Worm (Caenorhabditis elegans) whole organism, mixed stage, embryonic: ENCODE data around the gene coa-7.

Experiments used
- M03D4.4 ChIP-seq: sonication (generic microtip); optimal IDR thresholded peaks from 2 replicates; lab custom pipeline; 2017; ENCODE audit warnings: mild to moderate bottlenecking, missing genetic modification characterization, missing compliant biosample characterization
- bed-3 ChIP-seq: fragments of 200-800 bp; sonication (Bioruptor generic); optimal IDR thresholded peaks from 3 replicates; lab custom pipeline; 2018; ENCODE audit warnings: mild to moderate bottlenecking, missing genetic modification characterization, moderate library complexity, missing compliant biosample characterization
- ceh-39 ChIP-seq: fragments of 150-350 bp; optimal IDR thresholded peaks from 2 replicates; lab custom pipeline; 2014; ENCODE audit warnings: missing biosample characterization, missing genetic modification characterization
- ceh-43 ChIP-seq: fragments of 200-800 bp; sonication (Bioruptor generic); optimal IDR thresholded peaks from 2 replicates; lab custom pipeline; 2018; ENCODE audit warnings: mild to moderate bottlenecking, missing genetic modification characterization, moderate library complexity, missing compliant biosample characterization
- ces-1 ChIP-seq: fragments of 150-350 bp; optimal IDR thresholded peaks from 2 replicates; lab custom pipeline; 2014; ENCODE audit warnings: missing biosample characterization, missing genetic modification reagents, missing genetic modification characterization
- cnd-1 ChIP-seq: fragments of 200-800 bp; sonication (Bioruptor generic); optimal IDR thresholded peaks from 2 replicates; lab custom pipeline; 2018; ENCODE audit warnings: mild to moderate bottlenecking, missing genetic modification characterization, missing compliant biosample characterization
- elt-3 ChIP-seq: fragments of 150-350 bp; optimal IDR thresholded peaks from 2 replicates; lab custom pipeline; 2014; ENCODE audit warnings: missing biosample characterization, missing genetic modification characterization
- ham-2 ChIP-seq: fragments of 200-800 bp; sonication (Bioruptor generic); optimal IDR thresholded peaks from 2 replicates; lab custom pipeline; 2018; ENCODE audit warnings: mild to moderate bottlenecking, missing genetic modification characterization, missing compliant biosample characterization
- hlh-1 ChIP-seq: fragments of 150-350 bp; optimal IDR thresholded peaks from 2 replicates; lab custom pipeline; 2014; ENCODE audit warnings: missing biosample characterization, missing genetic modification reagents, missing genetic modification characterization
- lin-13 ChIP-seq: fragments of 150-350 bp; optimal IDR thresholded peaks from 2 replicates; lab custom pipeline; 2014; ENCODE audit warnings: missing biosample characterization, missing genetic modification characterization
- lin-32 ChIP-seq: fragments of 200-800 bp; sonication (Bioruptor generic); optimal IDR thresholded peaks from 2 replicates; lab custom pipeline; 2018; ENCODE audit warnings: mild to moderate bottlenecking, missing genetic modification characterization, missing compliant biosample characterization
- mab-5 ChIP-seq: fragments of 150-350 bp; optimal IDR thresholded peaks from 2 replicates; lab custom pipeline; 2014; ENCODE audit warnings: missing biosample characterization, missing genetic modification characterization
- mep-1 ChIP-seq: fragments of 150-350 bp; optimal IDR thresholded peaks from 2 replicates; lab custom pipeline; 2017; ENCODE audit warnings: missing biosample characterization, missing genetic modification reagents, missing genetic modification characterization, inconsistent platforms
- mls-2 ChIP-seq: sonication (generic microtip); optimal IDR thresholded peaks from 2 replicates; lab custom pipeline; 2016; ENCODE audit warnings: mild to moderate bottlenecking, missing genetic modification characterization, moderate library complexity, missing compliant biosample characterization
- nhr-237 ChIP-seq: fragments of 150-350 bp; optimal IDR thresholded peaks from 2 replicates; lab custom pipeline; 2014; ENCODE audit warnings: missing biosample characterization, missing genetic modification characterization
- nhr-28 ChIP-seq: fragments of 150-350 bp; optimal IDR thresholded peaks from 2 replicates; lab custom pipeline; 2014; ENCODE audit warnings: missing biosample characterization, missing genetic modification characterization
- pha-4 ChIP-seq: fragments of 150-350 bp; optimal IDR thresholded peaks from 2 replicates; lab custom pipeline; 2018; ENCODE audit warnings: missing biosample characterization, missing genetic modification reagents, missing genetic modification characterization
- sem-2 ChIP-seq: fragments of 200-800 bp; sonication (Bioruptor generic); optimal IDR thresholded peaks from 2 replicates; lab custom pipeline; 2018; ENCODE audit warnings: mild to moderate bottlenecking, missing genetic modification characterization, missing compliant biosample characterization
- snpc-4 ChIP-seq: fragments of 150-350 bp; optimal IDR thresholded peaks from 2 replicates; lab custom pipeline; 2014; ENCODE audit warnings: missing biosample characterization, missing genetic modification characterization
- sptf-1 ChIP-seq: sonication (generic microtip); optimal IDR thresholded peaks from 2 replicates; lab custom pipeline; 2017; ENCODE audit warnings: mild to moderate bottlenecking, missing genetic modification characterization, moderate library complexity, missing compliant biosample characterization
- tbx-8 ChIP-seq: fragments of 200-800 bp; sonication (Bioruptor generic); optimal IDR thresholded peaks from 2 replicates; lab custom pipeline; 2018; ENCODE audit warnings: mild to moderate bottlenecking, missing genetic modification characterization, moderate library complexity, missing compliant biosample characterization
- unc-120 ChIP-seq: sonication (generic microtip); optimal IDR thresholded peaks from 2 replicates; lab custom pipeline; 2017; ENCODE audit warnings: missing genetic modification characterization, missing compliant biosample characterization; ENCODE audit not compliant: poor library complexity, severe bottlenecking
- unc-39 ChIP-seq: fragments of 150-350 bp; optimal IDR thresholded peaks from 2 replicates; lab custom pipeline; 2014; ENCODE audit warnings: missing biosample characterization, missing genetic modification characterization
- unc-62 ChIP-seq: fragments of 150-350 bp; optimal IDR thresholded peaks from 2 replicates; lab custom pipeline; 2014; ENCODE audit warnings: missing biosample characterization, missing genetic modification reagents, missing genetic modification characterization
- zip-8 ChIP-seq: fragments of 150-350 bp; optimal IDR thresholded peaks from 2 replicates; lab custom pipeline; 2014; ENCODE audit warnings: missing biosample characterization, missing genetic modification characterization

coa-7 gene

DNA sequence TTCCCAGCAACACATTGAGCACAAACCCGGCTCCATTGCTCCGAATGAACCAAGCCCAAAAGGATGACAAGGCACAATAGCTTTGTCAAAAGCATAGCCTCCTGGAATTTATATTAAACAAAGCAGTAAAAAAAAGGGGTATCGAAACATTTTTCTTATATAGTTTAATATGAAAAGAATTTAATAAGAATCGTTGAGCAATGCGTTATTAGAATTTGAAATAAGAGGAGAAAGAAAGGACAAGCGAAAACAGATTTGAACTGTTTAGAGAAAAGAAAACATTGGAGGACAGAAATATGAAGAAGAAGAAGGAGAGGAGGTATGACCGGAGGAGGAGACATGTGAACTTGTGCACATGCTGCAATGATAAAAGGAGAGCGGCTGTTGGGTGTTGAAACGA lies 34.2 kb upstream of the coa-7 start, which contains the start of gene C47D12.5:
Gene C47D12.5, minus strand, starts transcription at position 101 of the 400 bp plus-strand sequence.
- TF ChIP-seq lin-32: no peak
- TF ChIP-seq unc-39 (tag; lab: Kevin White, UChicago): no peak
- no peak for TF ChIP-seq hlh-1 (tag; lab: Kevin White, UChicago)
- TF ChIP-seq tbx-8 (GFP tag; lab: Kevin White, UChicago): no peak
- TF ChIP-seq ces-1: no peak
- TF ChIP-seq unc-120 (tag; lab: Kevin White, UChicago): no peak
- TF ChIP-seq unc-62 (GFP tag; lab: Kevin White, UChicago): no peak
- TF ChIP-seq lin-13 (tag; lab: Kevin White, UChicago): no peak
- no peak for TF ChIP-seq nhr-237 (tag; lab: Kevin White, UChicago)
- TF ChIP-seq bed-3 (GFP tag; lab: Kevin White, UChicago): no peak
- no peak for TF ChIP-seq sptf-1 (tag; lab: Kevin White, UChicago)
- no peak for TF ChIP-seq snpc-4 (tag; lab: Kevin White, UChicago)
- TF ChIP-seq mep-1 (tag; lab: Kevin White, UChicago): no peak
- TF ChIP-seq zip-8: no peak
- TF ChIP-seq pha-4 (tag; lab: Kevin White, UChicago): no peak
- TF ChIP-seq ceh-43 (GFP tag; lab: Kevin White, UChicago): no peak

- TF ChIP-seq ceh-39 (tag; lab: Kevin White, UChicago) (peak; percentile 1), mab-5 (tag; lab: Kevin White, UChicago) (no peak)
Observed at ce11 chrII:11681136-11681824, 30.3 kb upstream of the coa-7 start, which contains the start of the genes sfxn-1.4 and C47D12.4. TSS of gene sfxn-1.4 (minus strand) at chrII:11681236. TSS of gene C47D12.4 (plus strand) at chrII:11681774.

ce11 chrII:11680220-11680619 lies 29.3 kb upstream of the coa-7 start:
- TF ChIP-seq zip-8 (no peak), bed-3 (GFP tag; lab: Kevin White, UChicago) (no peak), nhr-28 (tag; lab: Kevin White, UChicago) (no peak), ces-1 (no peak), snpc-4 (tag; lab: Kevin White, UChicago) (no peak), mls-2 (no peak), M03D4.4 (tag; lab: Kevin White, UChicago) (no peak), sptf-1 (tag; lab: Kevin White, UChicago) (no peak)

ce11 chrII:11675877-11676473 lies 25.0 kb upstream of the coa-7 start, which contains the start of the genes trr-1 and C47D12.2:
TSS of gene trr-1 (minus strand) at chrII:11675927.
TSS of gene C47D12.2 (plus strand) at chrII:11676306.
- TF ChIP-seq lin-13 (tag; lab: Kevin White, UChicago) (peak; percentile 72), ceh-43 (GFP tag; lab: Kevin White, UChicago) (no peak), pha-4 (tag; lab: Kevin White, UChicago) (peak; percentile 49)

- TF ChIP-seq mab-5 (tag; lab: Kevin White, UChicago) (no peak), nhr-28 (tag; lab: Kevin White, UChicago) (no peak), cnd-1 (tag; lab: Kevin White, UChicago) (no peak), ham-2 (GFP tag; lab: Kevin White, UChicago) (no peak), elt-3 (tag; lab: Kevin White, UChicago) (no peak), sptf-1 (tag; lab: Kevin White, UChicago) (no peak), zip-8 (no peak), hlh-1 (tag; lab: Kevin White, UChicago) (no peak), unc-120 (tag; lab: Kevin White, UChicago) (no peak), unc-39 (tag; lab: Kevin White, UChicago) (no peak), sem-2 (GFP tag; lab: Kevin White, UChicago) (no peak), tbx-8 (GFP tag; lab: Kevin White, UChicago) (no peak)
Observed at ce11 chrII:11658854-11659253, 7.9 kb upstream of the coa-7 start.

ce11 chrII:11657079-11657478 lies 6.1 kb upstream of the coa-7 start, which contains the start of gene nep-1:
TSS of gene nep-1 (minus strand) at chrII:11657179.
- TF ChIP-seq ceh-43 (GFP tag; lab: Kevin White, UChicago) (no peak), lin-32 (no peak), bed-3 (GFP tag; lab: Kevin White, UChicago) (no peak), elt-3 (tag; lab: Kevin White, UChicago) (no peak), mab-5 (tag; lab: Kevin White, UChicago) (no peak), unc-62 (GFP tag; lab: Kevin White, UChicago) (no peak), ces-1 (no peak)
